Worm (Caenorhabditis elegans) whole organism, L1 larva: ENCODE measurements around the gene C24B5.4.

Source experiments
- C04F5.9 ChIP-seq: sonication (generic microtip); optimal IDR thresholded peaks from 2 replicates; lab custom pipeline; 2016; ENCODE audit warnings: missing genetic modification characterization, missing compliant biosample characterization
- C16A3.4 ChIP-seq: fragments of 150-350 bp; optimal IDR thresholded peaks from 2 replicates; lab custom pipeline; 2014; ENCODE audit warnings: missing biosample characterization, missing genetic modification characterization
- Y116A8C.19 ChIP-seq: sonication (generic microtip); optimal IDR thresholded peaks from 2 replicates; lab custom pipeline; 2016; ENCODE audit warnings: missing compliant biosample characterization, missing genetic modification characterization, borderline replicate concordance
- aha-1 ChIP-seq: fragments of 150-350 bp; optimal IDR thresholded peaks from 2 replicates; lab custom pipeline; 2014; ENCODE audit warnings: missing biosample characterization, missing genetic modification characterization
- alr-1 ChIP-seq: fragments of 200-800 bp; sonication (Bioruptor generic); optimal IDR thresholded peaks from 2 replicates; lab custom pipeline; 2018; ENCODE audit warnings: borderline replicate concordance, mild to moderate bottlenecking, missing genetic modification characterization, missing compliant biosample characterization
- blmp-1 ChIP-seq: fragments of 150-350 bp; optimal IDR thresholded peaks from 2 replicates; lab custom pipeline; 2014; ENCODE audit warnings: missing biosample characterization, missing genetic modification characterization
- ceh-8 ChIP-seq: fragments of 200-800 bp; sonication (Bioruptor generic); optimal IDR thresholded peaks from 2 replicates; lab custom pipeline; 2018; ENCODE audit warnings: mild to moderate bottlenecking, missing genetic modification characterization, moderate library complexity, missing compliant biosample characterization
- ceh-82 ChIP-seq, 3 experiments: fragments of 150-350 bp in 1 of 3; sonication (generic microtip) in 2 of 3; optimal IDR thresholded peaks; 2 replicates each; lab custom pipeline; 2014 to 2017; ENCODE audit warnings: missing biosample characterization in 3 of 3, missing genetic modification characterization in 3 of 3
- ceh-90 ChIP-seq: sonication (generic microtip); optimal IDR thresholded peaks from 2 replicates; lab custom pipeline; 2016; ENCODE audit warnings: missing genetic modification characterization, missing compliant biosample characterization
- dsc-1 ChIP-seq: sonication (generic microtip); optimal IDR thresholded peaks from 2 replicates; lab custom pipeline; 2016; ENCODE audit warnings: mild to moderate bottlenecking, missing genetic modification characterization, missing compliant biosample characterization
- efl-3 ChIP-seq: fragments of 200-800 bp; sonication (Bioruptor generic); optimal IDR thresholded peaks from 2 replicates; lab custom pipeline; 2018; ENCODE audit warnings: mild to moderate bottlenecking, missing genetic modification characterization, missing compliant biosample characterization
- egl-13 ChIP-seq: sonication (generic microtip); optimal IDR thresholded peaks from 2 replicates; lab custom pipeline; 2016; ENCODE audit warnings: missing genotype, missing genetic modification reagents, missing genetic modification characterization, missing compliant biosample characterization
- elt-2 ChIP-seq: sonication (generic microtip); optimal IDR thresholded peaks from 2 replicates; lab custom pipeline; 2016; ENCODE audit warnings: missing genetic modification characterization, mild to moderate bottlenecking, inconsistent platforms, missing compliant biosample characterization, missing genetic modification reagents
- elt-3 ChIP-seq, 6 experiments: fragments of 150-350 bp in 1 of 6; sonication (generic microtip); optimal IDR thresholded peaks; 2 replicates each; lab custom pipeline; 2017 to 2018; ENCODE audit warnings: missing biosample characterization in 6 of 6, missing genetic modification characterization in 6 of 6, inconsistent platforms in 1 of 6
- fkh-8 ChIP-seq: sonication (generic microtip); optimal IDR thresholded peaks from 2 replicates; lab custom pipeline; 2016; ENCODE audit warnings: mild to moderate bottlenecking, missing genetic modification characterization, missing compliant biosample characterization
- isw-1 ChIP-seq: fragments of 200-800 bp; sonication (Bioruptor generic); IDR thresholded peaks from 2 replicates; pipeline ENCODE4 v1.3.6; 2022; ENCODE audit warnings: missing genetic modification characterization, missing compliant biosample characterization
- jun-1 ChIP-seq: fragments of 150-350 bp; optimal IDR thresholded peaks from 2 replicates; lab custom pipeline; 2014; ENCODE audit warnings: missing biosample characterization, missing genetic modification reagents, missing genetic modification characterization
- lin-14 ChIP-seq: fragments of 200-800 bp; sonication (Bioruptor generic); optimal IDR thresholded peaks from 2 replicates; lab custom pipeline; 2018; ENCODE audit warnings: mild to moderate bottlenecking, missing genetic modification characterization, moderate library complexity, missing compliant biosample characterization
- lin-15B ChIP-seq: fragments of 150-350 bp; sonication (generic microtip); optimal IDR thresholded peaks from 3 replicates; lab custom pipeline; 2014; ENCODE audit warnings: missing biosample characterization, missing genetic modification characterization
- lin-35 ChIP-seq, 2 experiments: fragments of 150-350 bp; optimal IDR thresholded peaks; 2 replicates each; lab custom pipeline; 2014; ENCODE audit warnings: missing biosample characterization in 2 of 2, missing genetic modification characterization in 2 of 2, missing genetic modification reagents in 2 of 2
- lsy-2 ChIP-seq, 2 experiments: fragments of 150-350 bp; optimal IDR thresholded peaks; 2 replicates each; lab custom pipeline; 2014; ENCODE audit warnings: missing biosample characterization in 2 of 2, missing genetic modification characterization in 2 of 2
- mab-9 ChIP-seq: fragments of 200-800 bp; sonication (Bioruptor generic); IDR thresholded peaks from 2 replicates; pipeline ENCODE4 v1.3.6; 2022; ENCODE audit warnings: missing genetic modification reagents, missing genetic modification characterization, missing compliant biosample characterization
- mdl-1 ChIP-seq, 2 experiments: fragments of 150-350 bp; optimal IDR thresholded peaks; 2 replicates each; lab custom pipeline; 2014 to 2017; ENCODE audit warnings: missing biosample characterization in 2 of 2, missing genetic modification characterization in 2 of 2, inconsistent platforms in 1 of 2
- mef-2 ChIP-seq: fragments of 150-350 bp; optimal IDR thresholded peaks from 2 replicates; lab custom pipeline; 2014; ENCODE audit warnings: missing biosample characterization, missing genetic modification characterization
- mep-1 ChIP-seq: fragments of 150-350 bp; optimal IDR thresholded peaks from 2 replicates; lab custom pipeline; 2014; ENCODE audit warnings: missing biosample characterization, missing genetic modification characterization
- nhr-11 ChIP-seq: fragments of 150-350 bp; optimal IDR thresholded peaks from 2 replicates; lab custom pipeline; 2014; ENCODE audit warnings: missing biosample characterization, missing genetic modification characterization
- nhr-12 ChIP-seq: sonication (generic microtip); optimal IDR thresholded peaks from 2 replicates; lab custom pipeline; 2017; ENCODE audit warnings: missing biosample characterization, missing genetic modification characterization
- nhr-20 ChIP-seq: sonication (generic microtip); optimal IDR thresholded peaks from 2 replicates; lab custom pipeline; 2016; ENCODE audit warnings: mild to moderate bottlenecking, missing genetic modification characterization, missing compliant biosample characterization
- nhr-47 ChIP-seq: sonication (generic microtip); optimal IDR thresholded peaks from 2 replicates; lab custom pipeline; 2016; ENCODE audit warnings: mild to moderate bottlenecking, missing genetic modification characterization, moderate library complexity, missing compliant biosample characterization
- nhr-71 ChIP-seq: sonication (generic microtip); optimal IDR thresholded peaks from 2 replicates; lab custom pipeline; 2016; ENCODE audit warnings: mild to moderate bottlenecking, missing genetic modification characterization, moderate library complexity, missing compliant biosample characterization
- nhr-76 ChIP-seq: sonication (generic microtip); optimal IDR thresholded peaks from 2 replicates; lab custom pipeline; 2017; ENCODE audit warnings: missing biosample characterization, missing genetic modification characterization
- nhr-84 ChIP-seq: sonication (generic microtip); optimal IDR thresholded peaks from 2 replicates; lab custom pipeline; 2017; ENCODE audit warnings: missing biosample characterization, missing genetic modification characterization
- nhr-85 ChIP-seq: sonication (generic microtip); peaks from one replicate; lab custom pipeline; 2016; ENCODE audit warnings: missing genetic modification characterization, inconsistent platforms, missing compliant biosample characterization
- nhr-90 ChIP-seq: sonication (generic microtip); optimal IDR thresholded peaks from 2 replicates; lab custom pipeline; 2016; ENCODE audit warnings: mild to moderate bottlenecking, missing genetic modification characterization, missing compliant biosample characterization; ENCODE audit not compliant: poor library complexity
- pax-3 ChIP-seq: fragments of 200-800 bp; sonication (Bioruptor generic); optimal IDR thresholded peaks from 2 replicates; lab custom pipeline; 2018; ENCODE audit warnings: mild to moderate bottlenecking, missing genetic modification characterization, moderate library complexity, missing compliant biosample characterization
- skn-1 ChIP-seq: fragments of 150-350 bp; optimal IDR thresholded peaks from 2 replicates; lab custom pipeline; 2014; ENCODE audit warnings: missing biosample characterization, missing genetic modification characterization
- snpc-4 ChIP-seq: fragments of 150-350 bp; optimal IDR thresholded peaks from 2 replicates; lab custom pipeline; 2014; ENCODE audit warnings: missing biosample characterization, missing genetic modification characterization
- sox-4 ChIP-seq: sonication (generic microtip); optimal IDR thresholded peaks from 2 replicates; lab custom pipeline; 2016; ENCODE audit warnings: missing genetic modification characterization, missing compliant biosample characterization
- tlp-1 ChIP-seq: fragments of 150-350 bp; optimal IDR thresholded peaks from 2 replicates; lab custom pipeline; 2014; ENCODE audit warnings: missing biosample characterization, missing genetic modification characterization
- unc-30 ChIP-seq: sonication (generic microtip); optimal IDR thresholded peaks from 2 replicates; lab custom pipeline; 2017; ENCODE audit warnings: missing biosample characterization, missing genetic modification characterization
- unc-86 ChIP-seq: sonication (generic microtip); optimal IDR thresholded peaks from 2 replicates; lab custom pipeline; 2016; ENCODE audit warnings: missing genetic modification characterization, missing compliant biosample characterization
- unc-98 ChIP-seq: fragments of 200-800 bp; sonication (Bioruptor generic); IDR thresholded peaks from 2 replicates; pipeline ENCODE4 v1.3.6; 2022; ENCODE audit warnings: missing genetic modification characterization, missing compliant biosample characterization
- vab-15 ChIP-seq: sonication (generic microtip); optimal IDR thresholded peaks from 2 replicates; lab custom pipeline; 2017; ENCODE audit warnings: missing genotype, mild to moderate bottlenecking, missing genetic modification characterization, missing compliant biosample characterization
- zag-1 ChIP-seq: fragments of 150-350 bp; optimal IDR thresholded peaks from 2 replicates; lab custom pipeline; 2014; ENCODE audit warnings: missing biosample characterization, missing genetic modification characterization
- ztf-11 ChIP-seq, 2 experiments: sonication (generic microtip); optimal IDR thresholded peaks; 2 replicates each; lab custom pipeline; 2016 to 2017; ENCODE audit warnings: missing genetic modification characterization in 2 of 2, missing biosample characterization in 1 of 2, missing compliant biosample characterization in 1 of 2

C24B5.4 gene

ce11 chrV:9183718-9184441, 13.2 kb downstream of the C24B5.4 start:
- TF ChIP-seq lin-14 (GFP tag; lab: Kevin White, UChicago): peak; percentile 26
- TF ChIP-seq egl-13: no peak
- TF ChIP-seq C16A3.4 (tag; lab: Kevin White, UChicago): no peak
- TF ChIP-seq sox-4 (tag; lab: Kevin White, UChicago): no peak
- TF ChIP-seq nhr-47: peak; percentile 1
- TF ChIP-seq fkh-8 (tag; lab: Kevin White, UChicago): peak; percentile 3
- TF ChIP-seq ceh-82 (tag; optimal IDR thresholded peaks at IDR 0.05; lab: Kevin White, UChicago): no peak
- no peak for TF ChIP-seq lin-15B (tag; lab: Kevin White, UChicago)
- TF ChIP-seq nhr-84 (tag; lab: Kevin White, UChicago): no peak
- no peak for TF ChIP-seq alr-1 (tag; lab: Kevin White, UChicago)
- peak; percentile 98 for TF ChIP-seq dsc-1 (tag; lab: Kevin White, UChicago)
- no peak for TF ChIP-seq nhr-11 (tag; lab: Kevin White, UChicago)
- no peak for TF ChIP-seq mab-9 (GFP tag; lab: Robert Waterston, UW)
- TF ChIP-seq pax-3 (tag; lab: Kevin White, UChicago): peak; percentile 22

ce11 chrV:9181669-9182250, 15.4 kb downstream of the C24B5.4 start, which contains the start of gene ptr-1:
ptr-1 (minus strand) TSS chrV:9181719.
- TF ChIP-seq Y116A8C.19 (tag; lab: Kevin White, UChicago) (no peak), ztf-11 (tag; optimal IDR thresholded peaks at IDR 0.05; lab: Kevin White, UChicago) (no peak), nhr-85 (tag; lab: Kevin White, UChicago) (no peak), skn-1 (tag; lab: Kevin White, UChicago) (no peak), nhr-20 (tag; lab: Kevin White, UChicago) (no peak), blmp-1 (tag; lab: Kevin White, UChicago) (peak; percentile 95)

ce11 chrV:9175218-9175837, 21.8 kb downstream of the C24B5.4 start, which contains the start of gene spas-1:
spas-1 (plus strand) TSS chrV:9175789.
- no peak for TF ChIP-seq aha-1 (tag; lab: Kevin White, UChicago)
- TF ChIP-seq vab-15 (tag; lab: Kevin White, UChicago): no peak
- TF ChIP-seq egl-13: peak; percentile 79
- peak; percentile 81 for TF ChIP-seq elt-2 (tag; lab: Kevin White, UChicago)
- peak; percentile 91 for TF ChIP-seq C16A3.4 (tag; lab: Kevin White, UChicago)
- TF ChIP-seq nhr-76: no peak
- TF ChIP-seq Y116A8C.19 (tag; lab: Kevin White, UChicago): no peak
- peak; percentile 32 for TF ChIP-seq mef-2 (tag; lab: Kevin White, UChicago)
- TF ChIP-seq mab-9 (GFP tag; lab: Robert Waterston, UW): no peak
- peak; percentile 92 to 93 for TF ChIP-seq lsy-2 (tag; optimal IDR thresholded peaks at IDR 0.05; lab: Kevin White, UChicago)
- peak in 1 of 2 experiments; percentile 79 for TF ChIP-seq mdl-1 (tag; optimal IDR thresholded peaks at IDR 0.05; lab: Kevin White, UChicago)
- TF ChIP-seq sox-4 (tag; lab: Kevin White, UChicago): peak; percentile 78
- no peak for TF ChIP-seq tlp-1 (tag; lab: Kevin White, UChicago)
- TF ChIP-seq pax-3 (tag; lab: Kevin White, UChicago): peak; percentile 46
- TF ChIP-seq C04F5.9 (tag; lab: Kevin White, UChicago): peak; percentile 70
- no peak for TF ChIP-seq zag-1 (tag; lab: Kevin White, UChicago)
- TF ChIP-seq jun-1 (tag; lab: Kevin White, UChicago): peak; percentile 83
- peak; percentile 92 for TF ChIP-seq nhr-90 (tag; lab: Kevin White, UChicago)
- TF ChIP-seq mep-1: peak; percentile 98
- peak; percentile 91 for TF ChIP-seq snpc-4 (tag; lab: Kevin White, UChicago)
- no peak for TF ChIP-seq unc-98 (GFP tag; lab: Robert Waterston, UW)
- peak; percentile 68 for TF ChIP-seq ceh-8 (GFP tag; lab: Kevin White, UChicago)
- TF ChIP-seq unc-30 (tag; lab: Kevin White, UChicago): peak; percentile 42
- no peak for TF ChIP-seq nhr-12 (tag; lab: Kevin White, UChicago)
- TF ChIP-seq nhr-71 (tag; lab: Kevin White, UChicago): peak; percentile 95
- no peak for TF ChIP-seq efl-3
- TF ChIP-seq isw-1 (GFP tag; lab: Robert Waterston, UW): peak; percentile 82
- TF ChIP-seq unc-86 (tag; lab: Kevin White, UChicago): peak; percentile 88
- TF ChIP-seq elt-3 (tag; optimal IDR thresholded peaks at IDR 0.05; lab: Kevin White, UChicago): peak in 3 of 6 experiments; percentile 47 to 87 (median 87)
- TF ChIP-seq ceh-90 (tag; lab: Kevin White, UChicago): no peak
- TF ChIP-seq lin-35 (GFP tag; optimal IDR thresholded peaks at IDR 0.05; lab: Kevin White, UChicago): peak; percentile 98 to 99
- peak; percentile 92 for TF ChIP-seq lin-14 (GFP tag; lab: Kevin White, UChicago)
